Fruit fly (Drosophila melanogaster) S2 (cell line): ENCODE measurements around the gene CG31735.

Source experiments
- CG8478 ChIP-seq: fragments of >200 bp; optimal IDR thresholded peaks from 2 replicates; lab custom pipeline; 2018
- CTCF ChIP-seq, 2 experiments: fragments of >200 bp; optimal IDR thresholded peaks; 2 replicates each; lab custom pipeline; 2018

dm6 chr2L:15910937-15911590 lies 15.8 kb downstream of the CG31735 start:
- TF ChIP-seq CG8478 (lab: Kevin White, UChicago) (no peak), CTCF (optimal IDR thresholded peaks at IDR 0.05; lab: Kevin White, UChicago) (no peak)
